Fruit fly (Drosophila melanogaster) whole organism, embryonic: ENCODE results near the gene CG11095.

Experiments
- Antp ChIP-seq: fragments of 200-800 bp; sonication (Bioruptor generic); optimal IDR thresholded peaks from 3 replicates; lab custom pipeline; 2016; ENCODE audit warnings: missing biosample characterization, missing genetic modification characterization
- CG10321 ChIP-seq: fragments of 200-800 bp; sonication (Bioruptor generic); IDR thresholded peaks from 2 replicates; pipeline ENCODE4 v1.3.6; 2022; ENCODE audit warnings: missing biosample characterization, missing genetic modification characterization
- CG11247 ChIP-seq: fragments of 200-800 bp; sonication (Bioruptor generic); IDR thresholded peaks from 2 replicates; pipeline ENCODE4 v1.3.6; 2022; ENCODE audit warnings: missing biosample characterization, missing genetic modification characterization
- CG12299 ChIP-seq: fragments of 200-800 bp; sonication (Bioruptor generic); optimal IDR thresholded peaks from 2 replicates; lab custom pipeline; 2018; ENCODE audit warnings: missing biosample characterization, mild to moderate bottlenecking, missing genetic modification characterization
- CG13287 ChIP-seq: fragments of 200-800 bp; sonication (Bioruptor generic); IDR thresholded peaks from 2 replicates; pipeline ENCODE4 v1.3.6; 2022; ENCODE audit warnings: missing biosample characterization, missing genetic modification characterization; ENCODE audit not compliant: partially characterized antibody
- CG13296 ChIP-seq: fragments of 200-800 bp; sonication (Bioruptor generic); optimal IDR thresholded peaks from 3 replicates; lab custom pipeline; 2018; ENCODE audit warnings: missing biosample characterization, mild to moderate bottlenecking, missing genetic modification characterization
- CG14710 ChIP-seq: fragments of 200-800 bp; sonication (Bioruptor generic); optimal IDR thresholded peaks from 3 replicates; lab custom pipeline; 2019; ENCODE audit warnings: missing biosample characterization, mild to moderate bottlenecking, missing genetic modification characterization, moderate library complexity
- CG2120 ChIP-seq: fragments of 200-800 bp; sonication (Bioruptor generic); optimal IDR thresholded peaks from 3 replicates; lab custom pipeline; 2016; ENCODE audit warnings: missing biosample characterization, missing genetic modification characterization
- CG2712 ChIP-seq: fragments of 200-800 bp; optimal IDR thresholded peaks from 3 replicates; lab custom pipeline; 2019; ENCODE audit warnings: missing biosample characterization, mild to moderate bottlenecking, missing genetic modification characterization, moderate library complexity
- CG30020 ChIP-seq: fragments of 200-800 bp; optimal IDR thresholded peaks from 2 replicates; lab custom pipeline; 2019; ENCODE audit warnings: missing biosample characterization, mild to moderate bottlenecking, missing genetic modification characterization, moderate library complexity
- CG32532 ChIP-seq: fragments of 200-800 bp; sonication (Bioruptor generic); IDR thresholded peaks from 2 replicates; pipeline ENCODE4 v1.3.6; 2022; ENCODE audit warnings: missing biosample characterization, missing genetic modification characterization
- CG3281 ChIP-seq: fragments of 200-800 bp; sonication (Bioruptor generic); optimal IDR thresholded peaks from 3 replicates; lab custom pipeline; 2017; ENCODE audit warnings: missing biosample characterization, mild to moderate bottlenecking, missing genetic modification characterization
- CG4360 ChIP-seq: fragments of 200-800 bp; sonication (Bioruptor generic); IDR thresholded peaks from 2 replicates; pipeline ENCODE4 v1.3.6; 2022; ENCODE audit warnings: missing biosample characterization, missing genetic modification characterization
- CG6654 ChIP-seq: fragments of 200-800 bp; sonication (Bioruptor generic); optimal IDR thresholded peaks from 2 replicates; lab custom pipeline; 2017; ENCODE audit warnings: missing biosample characterization, mild to moderate bottlenecking, missing genetic modification characterization
- CG6813 ChIP-seq: fragments of 200-800 bp; sonication (Bioruptor generic); optimal IDR thresholded peaks from 2 replicates; lab custom pipeline; 2017; ENCODE audit warnings: missing biosample characterization, missing genetic modification characterization, mild to moderate bottlenecking, moderate library complexity, missing genetic modification reagents
- CG8290 ChIP-seq, 3 experiments: fragments of 200-800 bp; sonication (Bioruptor generic); optimal IDR thresholded peaks; 2 replicates each; lab custom pipeline; 2016 to 2019; ENCODE audit warnings: missing biosample characterization in 3 of 3, missing genetic modification characterization in 3 of 3, mild to moderate bottlenecking in 2 of 3, moderate library complexity in 1 of 3
- Deaf1 ChIP-seq: fragments of 200-800 bp; optimal IDR thresholded peaks from 3 replicates; lab custom pipeline; 2019; ENCODE audit warnings: missing biosample characterization, mild to moderate bottlenecking, missing genetic modification characterization, moderate library complexity
- Dek ChIP-seq: fragments of 200-800 bp; sonication (Bioruptor generic); optimal IDR thresholded peaks from 3 replicates; lab custom pipeline; 2019; ENCODE audit warnings: missing biosample characterization, mild to moderate bottlenecking, missing genetic modification characterization, moderate library complexity
- Dll ChIP-seq: fragments of 200-800 bp; sonication (Bioruptor generic); IDR thresholded peaks from 4 replicates; pipeline ENCODE4 v1.3.6; 2022; ENCODE audit warnings: missing biosample characterization, missing genetic modification characterization; ENCODE audit not compliant: partially characterized antibody
- Elba2 ChIP-seq: fragments of 200-800 bp; sonication (Bioruptor generic); optimal IDR thresholded peaks from 3 replicates; lab custom pipeline; 2016; ENCODE audit warnings: missing biosample characterization, missing genetic modification characterization
- Ets97D ChIP-seq: fragments of 200-800 bp; sonication (Bioruptor generic); optimal IDR thresholded peaks from 3 replicates; lab custom pipeline; 2016; ENCODE audit warnings: missing biosample characterization, missing genetic modification characterization
- HLH54F ChIP-seq: fragments of 200-800 bp; sonication (Bioruptor generic); optimal IDR thresholded peaks from 3 replicates; lab custom pipeline; 2016; ENCODE audit warnings: missing biosample characterization, missing genetic modification characterization
- HmgD ChIP-seq: fragments of 200-800 bp; sonication (Bioruptor generic); optimal IDR thresholded peaks from 3 replicates; lab custom pipeline; 2016; ENCODE audit warnings: missing biosample characterization, missing genetic modification characterization
- MESR4 ChIP-seq: fragments of 200-800 bp; sonication (Bioruptor generic); optimal IDR thresholded peaks from 2 replicates; lab custom pipeline; 2018; ENCODE audit warnings: missing biosample characterization, mild to moderate bottlenecking, missing genetic modification characterization, moderate library complexity
- Meics ChIP-seq: fragments of 200-800 bp; sonication (Bioruptor generic); optimal IDR thresholded peaks from 2 replicates; lab custom pipeline; 2017; ENCODE audit warnings: missing biosample characterization, mild to moderate bottlenecking, missing genetic modification characterization
- Mrtf ChIP-seq: fragments of 200-800 bp; sonication (Bioruptor generic); IDR thresholded peaks from 3 replicates; pipeline ENCODE4 v1.3.6; 2022; ENCODE audit warnings: missing biosample characterization, missing genetic modification characterization
- NC2β ChIP-seq: fragments of 200-800 bp; sonication (Bioruptor generic); optimal IDR thresholded peaks from 2 replicates; lab custom pipeline; 2016; ENCODE audit warnings: missing biosample characterization, missing genetic modification characterization
- Side ChIP-seq: fragments of 200-800 bp; sonication (Bioruptor generic); optimal IDR thresholded peaks from 2 replicates; lab custom pipeline; 2016; ENCODE audit warnings: missing biosample characterization, missing genetic modification characterization
- Six4 ChIP-seq: fragments of 200-800 bp; sonication (Bioruptor generic); optimal IDR thresholded peaks from 2 replicates; lab custom pipeline; 2016; ENCODE audit warnings: missing biosample characterization, missing genetic modification characterization
- ato ChIP-seq: fragments of 200-800 bp; sonication (Bioruptor generic); IDR thresholded peaks from 2 replicates; pipeline ENCODE4 v1.3.6; 2022; ENCODE audit warnings: missing biosample characterization, missing genetic modification characterization; ENCODE audit not compliant: partially characterized antibody
- az2 ChIP-seq: fragments of 200-800 bp; sonication (Bioruptor generic); optimal IDR thresholded peaks from 3 replicates; lab custom pipeline; 2016; ENCODE audit warnings: missing biosample characterization, missing genetic modification characterization
- bbx ChIP-seq: fragments of 200-800 bp; sonication (Bioruptor generic); IDR thresholded peaks from 2 replicates; pipeline ENCODE4 v1.3.6; 2022; ENCODE audit warnings: missing biosample characterization, missing genetic modification characterization; ENCODE audit not compliant: partially characterized antibody
- cato ChIP-seq: fragments of 200-800 bp; sonication (Bioruptor generic); optimal IDR thresholded peaks from 2 replicates; lab custom pipeline; 2016; ENCODE audit warnings: missing biosample characterization, missing genetic modification characterization, borderline replicate concordance
- ci ChIP-seq: fragments of 200-800 bp; sonication (Bioruptor generic); IDR thresholded peaks from 3 replicates; pipeline ENCODE4 v1.3.6; 2022; ENCODE audit warnings: missing biosample characterization, missing genetic modification characterization
- gcm ChIP-seq: fragments of 200-800 bp; sonication (Bioruptor generic); optimal IDR thresholded peaks from 2 replicates; lab custom pipeline; 2019; ENCODE audit warnings: missing biosample characterization, mild to moderate bottlenecking, missing genetic modification characterization, moderate library complexity
- grn ChIP-seq: fragments of 200-800 bp; sonication (Bioruptor generic); optimal IDR thresholded peaks from 3 replicates; lab custom pipeline; 2017; ENCODE audit warnings: missing biosample characterization, missing genetic modification characterization
- her ChIP-seq: fragments of 200-800 bp; sonication (Bioruptor generic); optimal IDR thresholded peaks from 2 replicates; lab custom pipeline; 2016; ENCODE audit warnings: missing biosample characterization, missing genetic modification characterization
- hkb ChIP-seq, 2 experiments: fragments of 200-800 bp in 1 of 2; fragments of >200 bp in 1 of 2; sonication (Bioruptor generic) in 1 of 2; IDR thresholded peaks in 1 of 2; optimal IDR thresholded peaks in 1 of 2; 2 replicates each; pipeline versions ENCODE4 v1.3.6 to Lab custom; 2017 to 2022; ENCODE audit warnings: missing biosample characterization in 1 of 2, missing genetic modification characterization in 1 of 2
- jumu ChIP-seq: fragments of 200-800 bp; sonication (Bioruptor generic); optimal IDR thresholded peaks from 3 replicates; lab custom pipeline; 2016; ENCODE audit warnings: missing biosample characterization, missing genetic modification characterization
- mirr ChIP-seq: fragments of 200-800 bp; sonication (Bioruptor generic); optimal IDR thresholded peaks from 3 replicates; lab custom pipeline; 2018; ENCODE audit warnings: missing biosample characterization, mild to moderate bottlenecking, missing genetic modification characterization
- psq ChIP-seq: fragments of 200-800 bp; sonication (Bioruptor generic); optimal IDR thresholded peaks from 2 replicates; lab custom pipeline; 2017; ENCODE audit warnings: missing biosample characterization, missing genetic modification characterization
- pzg ChIP-seq: fragments of 200-800 bp; sonication (Bioruptor generic); optimal IDR thresholded peaks from 3 replicates; lab custom pipeline; 2018; ENCODE audit warnings: missing biosample characterization, mild to moderate bottlenecking, missing genetic modification characterization, moderate library complexity
- row ChIP-seq: fragments of 200-800 bp; sonication (Bioruptor generic); IDR thresholded peaks from 3 replicates; pipeline ENCODE4 v1.3.6; 2022; ENCODE audit warnings: missing biosample characterization, missing genetic modification characterization
- so ChIP-seq: fragments of 200-800 bp; sonication (Bioruptor generic); IDR thresholded peaks from 3 replicates; pipeline ENCODE4 v1.3.6; 2022; ENCODE audit warnings: missing biosample characterization, missing genetic modification characterization
- tna ChIP-seq: fragments of 200-800 bp; sonication (Bioruptor generic); IDR thresholded peaks from 2 replicates; pipeline ENCODE4 v1.3.6; 2022; ENCODE audit warnings: missing biosample characterization, missing genetic modification characterization; ENCODE audit not compliant: partially characterized antibody
- vfl ChIP-seq: fragments of 200-800 bp; sonication (Bioruptor generic); optimal IDR thresholded peaks from 2 replicates; lab custom pipeline; 2016; ENCODE audit warnings: missing biosample characterization, missing genetic modification characterization
- zen2 ChIP-seq: fragments of 200-800 bp; sonication (Bioruptor generic); IDR thresholded peaks from 3 replicates; pipeline ENCODE4 v1.3.6; 2022; ENCODE audit warnings: missing biosample characterization, missing genetic modification characterization; ENCODE audit not compliant: partially characterized antibody

CG11095 gene

DNA sequence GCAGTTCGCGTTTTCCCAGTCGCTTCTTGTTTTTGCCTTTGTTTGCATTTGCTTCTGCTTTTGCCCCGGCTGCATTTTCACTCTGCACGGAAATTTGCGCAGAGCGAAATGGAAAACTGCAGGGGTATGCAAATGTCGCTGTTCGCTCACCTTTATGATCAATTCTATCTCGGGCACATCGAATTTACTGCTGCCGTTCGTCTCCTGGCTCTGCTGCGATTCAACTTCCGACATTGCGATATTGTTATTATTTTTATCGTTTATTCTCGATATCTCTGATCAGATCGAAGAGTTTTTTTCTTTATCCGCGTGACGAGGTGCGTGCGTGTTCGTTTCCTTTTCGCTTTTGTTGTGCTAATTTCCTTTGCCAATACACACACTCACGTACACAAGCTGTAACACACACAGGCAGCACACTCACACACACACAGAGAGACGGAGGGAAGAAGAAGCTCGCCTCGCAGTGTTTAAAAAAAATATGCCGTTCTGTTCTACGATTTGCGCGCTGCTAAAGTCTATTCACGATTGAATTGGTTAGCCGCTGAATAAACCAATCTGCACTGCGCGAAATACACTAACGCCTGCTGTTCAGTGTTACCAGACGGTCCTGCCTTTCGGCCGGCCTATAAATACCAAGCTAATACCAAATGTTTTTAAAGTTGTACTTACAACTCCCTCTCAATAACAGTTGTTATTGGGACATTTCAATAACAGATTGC lies 10.4 kb downstream of the CG11095 start, which contains the start of gene Clic (continued):
- TF ChIP-seq CG2120 (GFP tag; lab: Kevin White, UChicago) (peak; percentile 8), cato (no peak), tna (GFP tag; lab: Robert Waterston, UW) (peak; percentile 15; the same call in 1 of the 2 replicates), CG6813 (GFP tag; lab: Kevin White, UChicago) (peak; percentile 20), bbx (peak; percentile 60), row (GFP tag; lab: Robert Waterston, UW) (peak; percentile 22; the same call in 2 of the 3 replicates), CG3281 (peak; percentile 7), CG11247 (peak; percentile 9; the same call in 1 of the 2 replicates), CG4360 (GFP tag; lab: Robert Waterston, UW) (0 out of 2 replicates have a peak, but pooled peaks have one; percentile 14), Dek (peak; percentile 26), ato (peak; percentile 35; the same call in 1 of the 2 replicates), CG8290 (GFP tag; optimal IDR thresholded peaks at IDR 0.05; lab: Kevin White, UChicago) (no peak), CG8290 (tag; optimal IDR thresholded peaks at IDR 0.05; lab: Kevin White, UChicago) (peak in 1 of 2 experiments; percentile 77), Deaf1 (peak; percentile 4), grn (no peak), CG13296 (GFP tag; lab: Kevin White, UChicago) (peak; percentile 40), Elba2 (no peak), HmgD (GFP tag; lab: Kevin White, UChicago) (peak; percentile 37), vfl (peak; percentile 13), CG14710 (tag; lab: Kevin White, UChicago) (peak; percentile 33), CG13287 (GFP tag; lab: Robert Waterston, UW) (peak; percentile 18; the same call in 1 of the 2 replicates), so (0 out of 3 replicates have a peak, but pooled peaks have one; percentile 8), CG2712 (tag; lab: Kevin White, UChicago) (peak; percentile 52), CG12299 (tag; lab: Kevin White, UChicago) (peak; percentile 14), Dll (no peak), CG10321 (GFP tag; lab: Robert Waterston, UW) (0 out of 2 replicates have a peak, but pooled peaks have one; percentile 14), Ets97D (peak; percentile 33), hkb (optimal IDR thresholded peaks at IDR 0.05; lab: Kevin White, UChicago) (no peak), hkb (GFP tag; IDR thresholded peaks at IDR 0.05; lab: Robert Waterston, UW) (peak; percentile 42; the same call in 1 of the 2 replicates), psq (GFP tag; lab: Kevin White, UChicago) (no peak), NC2β (GFP tag; lab: Kevin White, UChicago) (peak; percentile 35), mirr (GFP tag; lab: Kevin White, UChicago) (peak; percentile 39), HLH54F (GFP tag; lab: Kevin White, UChicago) (peak; percentile 0), CG6654 (no peak), her (GFP tag; lab: Kevin White, UChicago) (peak; percentile 24), CG32532 (peak; percentile 34; the same call in 1 of the 2 replicates), Six4 (no peak), pzg (GFP tag; lab: Kevin White, UChicago) (peak; percentile 68), Antp (GFP tag; lab: Kevin White, UChicago) (peak; percentile 47), Mrtf (GFP tag; lab: Robert Waterston, UW) (no peak), MESR4 (GFP tag; lab: Kevin White, UChicago) (peak; percentile 57), zen2 (GFP tag; lab: Robert Waterston, UW) (no peak), gcm (GFP tag; lab: Kevin White, UChicago) (no peak), Side (GFP tag; lab: Kevin White, UChicago) (peak; percentile 13), Meics (GFP tag; lab: Kevin White, UChicago) (peak; percentile 19), az2 (GFP tag; lab: Kevin White, UChicago) (no peak), jumu (GFP tag; lab: Kevin White, UChicago) (peak; percentile 9), CG30020 (tag; lab: Kevin White, UChicago) (peak; percentile 19), ci (GFP tag; lab: Robert Waterston, UW) (peak; percentile 71; the same call in 1 of the 3 replicates)
